Fruit fly (Drosophila melanogaster): ENCODE data around the gene CG33494.

CG33494 gene

dm6 chr3R:25512750-25513149 is 17.8 kb upstream of the CG33494 start:
- no peak for TF ChIP-seq cnc (optimal IDR thresholded peaks at IDR 0.05)
- TF ChIP-seq CG7101 (tag; optimal IDR thresholded peaks at IDR 0.05): no peak
- TF ChIP-seq kay (GFP tag; ENCODE audit: borderline replicate concordance): no peak
- TF ChIP-seq Crg-1 (GFP tag; optimal IDR thresholded peaks at IDR 0.05): no peak
- TF ChIP-seq Clk (GFP tag; optimal IDR thresholded peaks at IDR 0.05): no peak
- TF ChIP-seq Mnt (GFP tag; optimal IDR thresholded peaks at IDR 0.05): no peak
- TF ChIP-seq CG5204 (GFP tag; optimal IDR thresholded peaks at IDR 0.05): no peak
- TF ChIP-seq CG12768 (GFP tag; optimal IDR thresholded peaks at IDR 0.05): no peak
- no peak for TF ChIP-seq bab1 (GFP tag; optimal IDR thresholded peaks at IDR 0.05)
- no peak for TF ChIP-seq ovo (GFP tag; optimal IDR thresholded peaks at IDR 0.05)
- no peak for TF ChIP-seq tj (GFP tag; optimal IDR thresholded peaks at IDR 0.05)
- no peak for TF ChIP-seq CG1620 (GFP tag; optimal IDR thresholded peaks at IDR 0.05)
- no peak for TF ChIP-seq CG11617 (GFP tag; optimal IDR thresholded peaks at IDR 0.05)
- no peak for TF ChIP-seq Hr96 (GFP tag; optimal IDR thresholded peaks at IDR 0.05)
- no peak for TF ChIP-seq CG7045 (GFP tag; optimal IDR thresholded peaks at IDR 0.05)
- TF ChIP-seq pad (GFP tag; optimal IDR thresholded peaks at IDR 0.05): no peak
- no peak for TF ChIP-seq toe (GFP tag; optimal IDR thresholded peaks at IDR 0.05)
- TF ChIP-seq cic (GFP tag; optimal IDR thresholded peaks at IDR 0.05): no peak
- TF ChIP-seq CG33017 (tag; optimal IDR thresholded peaks at IDR 0.05): no peak

- no peak for TF ChIP-seq ovo (GFP tag; optimal IDR thresholded peaks at IDR 0.05)
- no peak for TF ChIP-seq CG14711 (tag; optimal IDR thresholded peaks at IDR 0.05)
- no peak for TF ChIP-seq CG33017 (tag; optimal IDR thresholded peaks at IDR 0.05)
- TF ChIP-seq CG1620 (GFP tag; optimal IDR thresholded peaks at IDR 0.05): no peak
- TF ChIP-seq CG12768 (GFP tag; optimal IDR thresholded peaks at IDR 0.05): no peak
- TF ChIP-seq cic (GFP tag; optimal IDR thresholded peaks at IDR 0.05): no peak
- no peak for TF ChIP-seq CG5204 (GFP tag; optimal IDR thresholded peaks at IDR 0.05)
- no peak for TF ChIP-seq bab1 (GFP tag; optimal IDR thresholded peaks at IDR 0.05)
- TF ChIP-seq toe (GFP tag; optimal IDR thresholded peaks at IDR 0.05): no peak
- no peak for TF ChIP-seq Mnt (GFP tag; optimal IDR thresholded peaks at IDR 0.05)
- no peak for TF ChIP-seq kay (GFP tag; ENCODE audit: borderline replicate concordance)
- TF ChIP-seq CG11617 (GFP tag; optimal IDR thresholded peaks at IDR 0.05): no peak
- TF ChIP-seq Clk (GFP tag; optimal IDR thresholded peaks at IDR 0.05): no peak
- no peak for TF ChIP-seq CG7101 (tag; optimal IDR thresholded peaks at IDR 0.05)
- no peak for TF ChIP-seq cnc (optimal IDR thresholded peaks at IDR 0.05)
- no peak for TF ChIP-seq Crg-1 (GFP tag; optimal IDR thresholded peaks at IDR 0.05)
- no peak for TF ChIP-seq pad (GFP tag; optimal IDR thresholded peaks at IDR 0.05)
- no peak for TF ChIP-seq Hr96 (GFP tag; optimal IDR thresholded peaks at IDR 0.05)
- no peak for TF ChIP-seq CG7045 (GFP tag; optimal IDR thresholded peaks at IDR 0.05)
- no peak for TF ChIP-seq tj (GFP tag; optimal IDR thresholded peaks at IDR 0.05)
Measured at dm6 chr3R:25505975-25506374, 11.0 kb upstream of the CG33494 start, which contains the start of gene CG5111. TSS of gene CG5111 (plus strand) at chr3R:25506275.

- no peak for TF ChIP-seq Crg-1 (GFP tag; optimal IDR thresholded peaks at IDR 0.05)
- no peak for TF ChIP-seq CG14711 (tag; optimal IDR thresholded peaks at IDR 0.05)
- TF ChIP-seq Hr96 (GFP tag; optimal IDR thresholded peaks at IDR 0.05): no peak
- no peak for TF ChIP-seq tj (GFP tag; optimal IDR thresholded peaks at IDR 0.05)
- TF ChIP-seq Clk (GFP tag; optimal IDR thresholded peaks at IDR 0.05): no peak
- TF ChIP-seq CG7045 (GFP tag; optimal IDR thresholded peaks at IDR 0.05): no peak
- TF ChIP-seq CG1620 (GFP tag; optimal IDR thresholded peaks at IDR 0.05): no peak
- TF ChIP-seq CG11617 (GFP tag; optimal IDR thresholded peaks at IDR 0.05): no peak
- TF ChIP-seq cic (GFP tag; optimal IDR thresholded peaks at IDR 0.05): no peak
- TF ChIP-seq CG7101 (tag; optimal IDR thresholded peaks at IDR 0.05): no peak
- no peak for TF ChIP-seq toe (GFP tag; optimal IDR thresholded peaks at IDR 0.05)
- TF ChIP-seq CG12768 (GFP tag; optimal IDR thresholded peaks at IDR 0.05): no peak
- TF ChIP-seq CG5204 (GFP tag; optimal IDR thresholded peaks at IDR 0.05): no peak
- TF ChIP-seq cnc (optimal IDR thresholded peaks at IDR 0.05): no peak
- no peak for TF ChIP-seq ovo (GFP tag; optimal IDR thresholded peaks at IDR 0.05)
- TF ChIP-seq CG33017 (tag; optimal IDR thresholded peaks at IDR 0.05): no peak
Measured at dm6 chr3R:25504891-25505290, 9.9 kb upstream of the CG33494 start, which contains the start of gene CG5107. TSS of gene CG5107 (plus strand) at chr3R:25505191.

- no peak for TF ChIP-seq CG33017 (tag; optimal IDR thresholded peaks at IDR 0.05)
Measured at dm6 chr3R:25495753-25496152, 792 bp upstream of the CG33494 start.

- TF ChIP-seq toe (GFP tag; optimal IDR thresholded peaks at IDR 0.05) (peak; percentile 1), Mnt (GFP tag; optimal IDR thresholded peaks at IDR 0.05) (no peak), CG14711 (tag; optimal IDR thresholded peaks at IDR 0.05) (peak; percentile 58), kay (GFP tag; ENCODE audit: borderline replicate concordance) (peak; percentile 98), Crg-1 (GFP tag; optimal IDR thresholded peaks at IDR 0.05) (peak; percentile 34), tj (GFP tag; optimal IDR thresholded peaks at IDR 0.05) (peak; percentile 81), pad (GFP tag; optimal IDR thresholded peaks at IDR 0.05) (peak; percentile 5), CG7045 (GFP tag; optimal IDR thresholded peaks at IDR 0.05) (no peak), cnc (optimal IDR thresholded peaks at IDR 0.05) (no peak), bab1 (GFP tag; optimal IDR thresholded peaks at IDR 0.05) (peak; percentile 15), CG12768 (GFP tag; optimal IDR thresholded peaks at IDR 0.05) (peak; percentile 25), CG7101 (tag; optimal IDR thresholded peaks at IDR 0.05) (peak; percentile 26), CG1620 (GFP tag; optimal IDR thresholded peaks at IDR 0.05) (no peak)
Measured at dm6 chr3R:25493294-25494187, 1.4 kb downstream of the CG33494 start.

Data from whole organism, adult.